Fruit fly (Drosophila melanogaster) whole organism, prepupa: Measurements from ENCODE around the gene Npc2d.

Experiments
- Blimp-1 ChIP-seq: fragments of 200-800 bp; sonication (Bioruptor generic); optimal IDR thresholded peaks from 3 replicates; lab custom pipeline; 2017; ENCODE audit warnings: missing biosample characterization, missing genetic modification characterization, mild to moderate bottlenecking, moderate library complexity, missing genetic modification reagents
- CG10631 ChIP-seq: fragments of 200-800 bp; sonication (Bioruptor generic); optimal IDR thresholded peaks from 2 replicates; lab custom pipeline; 2016; ENCODE audit warnings: missing biosample characterization, missing genetic modification characterization
- CG10669 ChIP-seq: fragments of 200-800 bp; sonication (Bioruptor generic); optimal IDR thresholded peaks from 3 replicates; lab custom pipeline; 2018; ENCODE audit warnings: missing biosample characterization, mild to moderate bottlenecking, missing genetic modification characterization, moderate library complexity
- CG11294 ChIP-seq: fragments of 200-800 bp; sonication (Bioruptor generic); IDR thresholded peaks from 2 replicates; pipeline ENCODE4 v1.3.6; 2022; ENCODE audit warnings: missing biosample characterization, missing genetic modification characterization
- CG11902 ChIP-seq: fragments of 200-800 bp; sonication (Bioruptor generic); optimal IDR thresholded peaks from 3 replicates; lab custom pipeline; 2016; ENCODE audit warnings: missing biosample characterization, missing genetic modification characterization
- CG15336 ChIP-seq: fragments of 200-800 bp; sonication (Bioruptor generic); IDR thresholded peaks from 2 replicates; pipeline ENCODE4 v1.3.6; 2022; ENCODE audit warnings: missing biosample characterization, missing genetic modification characterization
- CG3032 ChIP-seq: fragments of 200-800 bp; optimal IDR thresholded peaks from 2 replicates; lab custom pipeline; 2019; ENCODE audit warnings: missing biosample characterization, mild to moderate bottlenecking, missing genetic modification characterization, moderate library complexity
- CG31627 ChIP-seq: fragments of 200-800 bp; sonication (Bioruptor generic); optimal IDR thresholded peaks from 3 replicates; lab custom pipeline; 2016; ENCODE audit warnings: missing biosample characterization, missing genetic modification characterization
- CG32006 ChIP-seq: fragments of 200-800 bp; sonication (Bioruptor generic); optimal IDR thresholded peaks from 3 replicates; lab custom pipeline; 2017; ENCODE audit warnings: missing biosample characterization, mild to moderate bottlenecking, missing genetic modification characterization
- CG34406 ChIP-seq: fragments of 200-800 bp; sonication (Bioruptor generic); optimal IDR thresholded peaks from 3 replicates; lab custom pipeline; 2016; ENCODE audit warnings: missing biosample characterization, missing genetic modification characterization
- CG3919 ChIP-seq: fragments of 200-800 bp; sonication (Bioruptor generic); optimal IDR thresholded peaks from 3 replicates; lab custom pipeline; 2016; ENCODE audit warnings: missing biosample characterization, missing genetic modification characterization
- CG4318 ChIP-seq: fragments of 200-800 bp; sonication (Bioruptor generic); optimal IDR thresholded peaks from 3 replicates; lab custom pipeline; 2017; ENCODE audit warnings: missing biosample characterization, mild to moderate bottlenecking, missing genetic modification characterization
- CG6276 ChIP-seq: fragments of 200-800 bp; sonication (Bioruptor generic); optimal IDR thresholded peaks from 2 replicates; lab custom pipeline; 2017; ENCODE audit warnings: missing biosample characterization, mild to moderate bottlenecking, missing genetic modification characterization
- CG6792 ChIP-seq: fragments of 200-800 bp; sonication (Bioruptor generic); optimal IDR thresholded peaks from 3 replicates; lab custom pipeline; 2016; ENCODE audit warnings: missing biosample characterization, missing genetic modification characterization
- CG6808 ChIP-seq: fragments of 200-800 bp; sonication (Bioruptor generic); optimal IDR thresholded peaks from 3 replicates; lab custom pipeline; 2017; ENCODE audit warnings: missing biosample characterization, missing genetic modification characterization, mild to moderate bottlenecking, moderate library complexity, missing genetic modification reagents
- CG7368 ChIP-seq: fragments of 200-800 bp; sonication (Bioruptor generic); optimal IDR thresholded peaks from 3 replicates; lab custom pipeline; 2016; ENCODE audit warnings: missing biosample characterization, missing genetic modification characterization
- CG8119 ChIP-seq: fragments of 200-800 bp; sonication (Bioruptor generic); IDR thresholded peaks from 3 replicates; pipeline ENCODE4 v1.3.6; 2022; ENCODE audit warnings: missing biosample characterization, missing genetic modification characterization
- CG8319 ChIP-seq: fragments of 200-800 bp; sonication (Bioruptor generic); optimal IDR thresholded peaks from 3 replicates; lab custom pipeline; 2016; ENCODE audit warnings: missing biosample characterization, missing genetic modification characterization
- CG8632 ChIP-seq: fragments of 200-800 bp; sonication (Bioruptor generic); optimal IDR thresholded peaks from 3 replicates; lab custom pipeline; 2016; ENCODE audit warnings: missing biosample characterization, missing genetic modification characterization
- CG9139 ChIP-seq: fragments of 200-800 bp; sonication (Bioruptor generic); optimal IDR thresholded peaks from 3 replicates; lab custom pipeline; 2017; ENCODE audit warnings: missing biosample characterization, mild to moderate bottlenecking, missing genetic modification characterization
- Eip75B ChIP-seq: fragments of 200-800 bp; sonication (Bioruptor generic); optimal IDR thresholded peaks from 3 replicates; lab custom pipeline; 2016; ENCODE audit warnings: missing biosample characterization, missing genetic modification characterization
- Eip78C ChIP-seq: fragments of 200-800 bp; sonication (Bioruptor generic); peaks from one replicate; lab custom pipeline; 2016; ENCODE audit warnings: missing biosample characterization, missing genetic modification characterization
- Ets21C ChIP-seq: fragments of 200-800 bp; sonication (Bioruptor generic); optimal IDR thresholded peaks from 3 replicates; lab custom pipeline; 2016; ENCODE audit warnings: missing biosample characterization, missing genetic modification characterization
- Ets96B ChIP-seq: fragments of 200-800 bp; optimal IDR thresholded peaks from 2 replicates; lab custom pipeline; 2019; ENCODE audit warnings: missing biosample characterization, mild to moderate bottlenecking, missing genetic modification characterization, moderate library complexity
- Hr38 ChIP-seq: sonication (Bioruptor generic); optimal IDR thresholded peaks from 2 replicates; lab custom pipeline; 2016; ENCODE audit warnings: missing biosample characterization, missing genetic modification characterization
- Hr39 ChIP-seq: fragments of 200-800 bp; sonication (Bioruptor generic); optimal IDR thresholded peaks from 2 replicates; lab custom pipeline; 2016; ENCODE audit warnings: missing biosample characterization, missing genetic modification characterization
- Lpt ChIP-seq: fragments of 200-800 bp; sonication (Bioruptor generic); optimal IDR thresholded peaks from 3 replicates; lab custom pipeline; 2016; ENCODE audit warnings: missing biosample characterization, missing genetic modification characterization
- OdsH ChIP-seq: fragments of 200-800 bp; sonication (Bioruptor generic); optimal IDR thresholded peaks from 3 replicates; lab custom pipeline; 2016; ENCODE audit warnings: missing biosample characterization, missing genetic modification characterization
- Sox102F ChIP-seq: fragments of 200-800 bp; sonication (Bioruptor generic); optimal IDR thresholded peaks from 2 replicates; lab custom pipeline; 2016; ENCODE audit warnings: missing biosample characterization, mild to moderate bottlenecking, missing genetic modification characterization
- Sox14 ChIP-seq: fragments of 200-800 bp; sonication (Bioruptor generic); optimal IDR thresholded peaks from 3 replicates; lab custom pipeline; 2016; ENCODE audit warnings: missing biosample characterization, missing genetic modification characterization
- Sox15 ChIP-seq: fragments of 200-800 bp; sonication (Bioruptor generic); optimal IDR thresholded peaks from 3 replicates; lab custom pipeline; 2016; ENCODE audit warnings: missing biosample characterization, missing genetic modification characterization
- acj6 ChIP-seq: fragments of 200-800 bp; sonication (Bioruptor generic); optimal IDR thresholded peaks from 3 replicates; lab custom pipeline; 2016; ENCODE audit warnings: missing biosample characterization, missing genetic modification characterization
- cyc ChIP-seq: fragments of 200-800 bp; sonication (Bioruptor generic); optimal IDR thresholded peaks from 3 replicates; lab custom pipeline; 2016; ENCODE audit warnings: missing biosample characterization, missing genetic modification characterization
- dsx ChIP-seq: fragments of 200-800 bp; optimal IDR thresholded peaks from 3 replicates; lab custom pipeline; 2019; ENCODE audit warnings: missing biosample characterization, mild to moderate bottlenecking, missing genetic modification characterization, moderate library complexity; ENCODE audit not compliant: poor library complexity, severe bottlenecking
- eg ChIP-seq: fragments of 200-800 bp; sonication (Bioruptor generic); IDR thresholded peaks from 3 replicates; pipeline ENCODE4 v1.3.6; 2022; ENCODE audit warnings: missing biosample characterization, missing genetic modification characterization
- esn ChIP-seq: fragments of 200-800 bp; sonication (Bioruptor generic); optimal IDR thresholded peaks from 2 replicates; lab custom pipeline; 2016; ENCODE audit warnings: missing biosample characterization, mild to moderate bottlenecking, missing genetic modification characterization, moderate library complexity
- fd59A ChIP-seq: fragments of 200-800 bp; sonication (Bioruptor generic); optimal IDR thresholded peaks from 2 replicates; lab custom pipeline; 2017; ENCODE audit warnings: missing biosample characterization, mild to moderate bottlenecking, missing genetic modification characterization, missing genetic modification reagents
- fd85E ChIP-seq: fragments of 200-800 bp; sonication (Bioruptor generic); optimal IDR thresholded peaks from 3 replicates; lab custom pipeline; 2016; ENCODE audit warnings: missing biosample characterization, missing genetic modification characterization
- fkh ChIP-seq: fragments of 200-800 bp; sonication (Bioruptor generic); optimal IDR thresholded peaks from 3 replicates; lab custom pipeline; 2017; ENCODE audit warnings: missing biosample characterization, mild to moderate bottlenecking, missing genetic modification characterization, moderate library complexity
- lz ChIP-seq: fragments of 200-800 bp; sonication (Bioruptor generic); optimal IDR thresholded peaks from 3 replicates; lab custom pipeline; 2016; ENCODE audit warnings: missing biosample characterization, missing genetic modification characterization
- net ChIP-seq: fragments of 200-800 bp; sonication (Bioruptor generic); optimal IDR thresholded peaks from 3 replicates; lab custom pipeline; 2016; ENCODE audit warnings: missing biosample characterization, missing genetic modification characterization
- ss ChIP-seq, 2 experiments: fragments of 200-800 bp; sonication (Bioruptor generic); optimal IDR thresholded peaks; 2 replicates in 1 of 2; 3 replicates in 1 of 2; lab custom pipeline; 2017 to 2018; ENCODE audit warnings: mild to moderate bottlenecking in 2 of 2, missing biosample characterization in 2 of 2, missing genetic modification characterization in 2 of 2, moderate library complexity in 1 of 2
- svp ChIP-seq: fragments of 200-800 bp; sonication (Bioruptor generic); peaks from one replicate; lab custom pipeline; 2016; ENCODE audit warnings: missing biosample characterization, missing genetic modification characterization
- topi ChIP-seq: fragments of 200-800 bp; sonication (Bioruptor generic); optimal IDR thresholded peaks from 3 replicates; lab custom pipeline; 2016; ENCODE audit warnings: missing biosample characterization, missing genetic modification characterization
- vri ChIP-seq: fragments of 200-800 bp; sonication (Bioruptor generic); optimal IDR thresholded peaks from 3 replicates; lab custom pipeline; 2016; ENCODE audit warnings: missing biosample characterization, mild to moderate bottlenecking, missing genetic modification characterization

Gene Npc2d

dm6 chr3R:10082549-10083075 is 26.7 kb upstream of the Npc2d start (continued):
- TF ChIP-seq CG11902 (GFP tag; lab: Kevin White, UChicago) (peak; percentile 73), CG3032 (tag; lab: Kevin White, UChicago) (peak; percentile 94), Sox102F (GFP tag; lab: Kevin White, UChicago) (peak; percentile 63), CG34406 (peak; percentile 77), CG7368 (peak; percentile 71), CG32006 (GFP tag; lab: Kevin White, UChicago) (peak; percentile 66), cyc (peak; percentile 85), Sox15 (GFP tag; lab: Kevin White, UChicago) (peak; percentile 81), CG10669 (GFP tag; lab: Kevin White, UChicago) (peak; percentile 93), CG3919 (GFP tag; lab: Kevin White, UChicago) (peak; percentile 82), CG6792 (GFP tag; lab: Kevin White, UChicago) (peak; percentile 83), ss (GFP tag; optimal IDR thresholded peaks at IDR 0.05; lab: Kevin White, UChicago) (peak; percentile 87 to 89), CG6808 (GFP tag; lab: Kevin White, UChicago) (peak; percentile 91), Eip78C (peak; percentile 96), fd85E (GFP tag; lab: Kevin White, UChicago) (peak; percentile 39), vri (GFP tag; lab: Kevin White, UChicago) (peak; percentile 93), net (peak; percentile 63), Hr39 (GFP tag; lab: Kevin White, UChicago) (peak; percentile 81), CG8319 (GFP tag; lab: Kevin White, UChicago) (peak; percentile 80), Lpt (GFP tag; lab: Kevin White, UChicago) (peak; percentile 46), Blimp-1 (peak; percentile 67), dsx (GFP tag; lab: Kevin White, UChicago) (peak; percentile 90), CG9139 (GFP tag; lab: Kevin White, UChicago) (peak; percentile 72), CG8119 (GFP tag; lab: Robert Waterston, UW) (peak; percentile 69), CG10631 (GFP tag; lab: Kevin White, UChicago) (peak; percentile 90), CG15336 (GFP tag; lab: Robert Waterston, UW) (peak; percentile 62), fd59A (GFP tag; lab: Kevin White, UChicago) (peak; percentile 93), lz (GFP tag; lab: Kevin White, UChicago) (peak; percentile 77), eg (GFP tag; lab: Robert Waterston, UW) (peak; percentile 67; the same call in 2 of the 3 replicates), CG11294 (GFP tag; lab: Robert Waterston, UW) (peak; percentile 65; the same call in 1 of the 2 replicates), CG4318 (GFP tag; lab: Kevin White, UChicago) (peak; percentile 37), OdsH (GFP tag; lab: Kevin White, UChicago) (peak; percentile 84), CG31627 (GFP tag; lab: Kevin White, UChicago) (peak; percentile 84)

dm6 chr3R:10081469-10082111 is 25.7 kb upstream of the Npc2d start:
- TF ChIP-seq CG6276, result no peak
- TF ChIP-seq svp, result peak; percentile 40
- no peak for TF ChIP-seq CG10669 (GFP tag; lab: Kevin White, UChicago)
- TF ChIP-seq CG4318 (GFP tag; lab: Kevin White, UChicago), result no peak
- TF ChIP-seq CG11294 (GFP tag; lab: Robert Waterston, UW), result no peak
- no peak for TF ChIP-seq topi (GFP tag; lab: Kevin White, UChicago)
- TF ChIP-seq Hr38 (GFP tag; lab: Kevin White, UChicago), result no peak
- TF ChIP-seq Sox15 (GFP tag; lab: Kevin White, UChicago), result peak; percentile 24
- peak; percentile 5 for TF ChIP-seq esn (GFP tag; lab: Kevin White, UChicago)
- peak; percentile 19 for TF ChIP-seq Ets96B (tag; lab: Kevin White, UChicago)
- no peak for TF ChIP-seq dsx (GFP tag; lab: Kevin White, UChicago)
- TF ChIP-seq Hr39 (GFP tag; lab: Kevin White, UChicago), result peak; percentile 28
- TF ChIP-seq CG7368, result no peak
- TF ChIP-seq Eip75B (GFP tag; lab: Kevin White, UChicago), result no peak
- TF ChIP-seq CG8119 (GFP tag; lab: Robert Waterston, UW), result no peak
- peak; percentile 21 for TF ChIP-seq CG3032 (tag; lab: Kevin White, UChicago)
- TF ChIP-seq Blimp-1, result no peak
- TF ChIP-seq net, result peak; percentile 13
- TF ChIP-seq CG31627 (GFP tag; lab: Kevin White, UChicago), result peak; percentile 27
- no peak for TF ChIP-seq fkh (GFP tag; lab: Kevin White, UChicago)
- peak; percentile 23 for TF ChIP-seq Sox14 (GFP tag; lab: Kevin White, UChicago)
- no peak for TF ChIP-seq OdsH (GFP tag; lab: Kevin White, UChicago)
- no peak for TF ChIP-seq CG6792 (GFP tag; lab: Kevin White, UChicago)
- TF ChIP-seq Ets21C (GFP tag; lab: Kevin White, UChicago), result peak; percentile 8
- peak; percentile 10 for TF ChIP-seq CG6808 (GFP tag; lab: Kevin White, UChicago)
- TF ChIP-seq vri (GFP tag; lab: Kevin White, UChicago), result peak; percentile 42
- TF ChIP-seq acj6, result peak; percentile 4
- no peak for TF ChIP-seq CG8632 (GFP tag; lab: Kevin White, UChicago)
- peak; percentile 33 for TF ChIP-seq cyc
